Fruit fly (Drosophila melanogaster): ENCODE data around the gene Got2.
A peak's percentile ranks its signal among the peaks of the same experiment; 100 is the strongest.

Got2 gene

DNA sequence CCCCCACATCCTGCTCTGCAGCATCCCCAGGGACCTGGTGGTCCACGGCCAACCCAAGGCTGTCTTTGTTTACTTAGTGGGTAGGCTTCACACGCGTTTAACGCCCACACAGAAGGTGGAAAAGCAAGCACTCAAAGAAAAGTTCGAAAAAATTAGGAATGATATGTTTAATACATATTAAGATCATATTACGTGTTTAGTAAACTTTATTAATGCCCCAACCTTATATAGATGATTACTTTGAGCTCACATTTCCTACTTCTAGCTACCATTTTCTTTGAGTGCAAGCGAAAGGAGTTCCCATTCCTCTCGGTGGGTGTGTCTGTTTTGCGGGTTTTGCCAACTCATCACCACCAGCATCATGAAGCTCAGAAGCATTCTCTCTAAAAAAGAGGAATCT lies 28.1 kb downstream of the Got2 start (continued):
- TF ChIP-seq Ssrp (tag; optimal IDR thresholded peaks at IDR 0.05), result no peak
- no peak for TF ChIP-seq Lhr (GFP tag; optimal IDR thresholded peaks at IDR 0.05)
- TF ChIP-seq NC2α (GFP tag; optimal IDR thresholded peaks at IDR 0.05), result no peak
- no peak for TF ChIP-seq CG8359 (GFP tag; optimal IDR thresholded peaks at IDR 0.05; ENCODE audit: borderline replicate concordance)
- TF ChIP-seq pita (GFP tag; optimal IDR thresholded peaks at IDR 0.05), result no peak
- no peak for TF ChIP-seq kni (GFP tag; optimal IDR thresholded peaks at IDR 0.05)
- peak; percentile 36; the same call in 1 of the 2 replicates for TF ChIP-seq Xrp1 (GFP tag; IDR thresholded peaks at IDR 0.05)
- TF ChIP-seq stwl (tag; optimal IDR thresholded peaks at IDR 0.05), result no peak
- TF ChIP-seq D (optimal IDR thresholded peaks at IDR 0.05), result no peak
- peak; percentile 17 for TF ChIP-seq D (GFP tag; optimal IDR thresholded peaks at IDR 0.05)
- TF ChIP-seq CG17829 (tag; optimal IDR thresholded peaks at IDR 0.05), result no peak
- no peak for TF ChIP-seq CG13287 (GFP tag; IDR thresholded peaks at IDR 0.05; ENCODE audit: partially characterized antibody)
- TF ChIP-seq ERR (GFP tag; optimal IDR thresholded peaks at IDR 0.05), result no peak
- TF ChIP-seq YL-1 (GFP tag; optimal IDR thresholded peaks at IDR 0.05), result no peak
- peak; percentile 44 for TF ChIP-seq Sox102F (GFP tag; optimal IDR thresholded peaks at IDR 0.05)
- TF ChIP-seq MBD-R2 (GFP tag; IDR thresholded peaks at IDR 0.05), result no peak
- no peak for TF ChIP-seq Nf-YC (tag; optimal IDR thresholded peaks at IDR 0.05)
- TF ChIP-seq NC2β (GFP tag; optimal IDR thresholded peaks at IDR 0.05), result no peak
- TF ChIP-seq seq (GFP tag; IDR thresholded peaks at IDR 0.05), result no peak
- no peak for TF ChIP-seq yki (optimal IDR thresholded peaks at IDR 0.05)
- no peak for TF ChIP-seq Poxn (GFP tag; IDR thresholded peaks at IDR 0.05)
- no peak for TF ChIP-seq Antp (GFP tag; optimal IDR thresholded peaks at IDR 0.05)
- TF ChIP-seq CG7556 (GFP tag; optimal IDR thresholded peaks at IDR 0.05), result peak; percentile 4
- peak; percentile 10 for TF ChIP-seq CG17385 (GFP tag; optimal IDR thresholded peaks at IDR 0.05)
- no peak for TF ChIP-seq sug (tag; optimal IDR thresholded peaks at IDR 0.05)
- no peak for TF ChIP-seq Adf1 (GFP tag; IDR thresholded peaks at IDR 0.05)
- TF ChIP-seq CG2889 (GFP tag; IDR thresholded peaks at IDR 0.05), result no peak
- no peak for TF ChIP-seq corto (GFP tag; optimal IDR thresholded peaks at IDR 0.05)
- no peak for TF ChIP-seq sim (GFP tag; IDR thresholded peaks at IDR 0.05)
- peak; percentile 23; the same call in 1 of the 3 replicates for TF ChIP-seq dysf (GFP tag; IDR thresholded peaks at IDR 0.05)
- no peak for TF ChIP-seq CG15601 (tag; optimal IDR thresholded peaks at IDR 0.05)
- no peak for TF ChIP-seq zen (tag; optimal IDR thresholded peaks at IDR 0.05)
- TF ChIP-seq Lim3 (GFP tag; IDR thresholded peaks at IDR 0.05), result no peak
- TF ChIP-seq CG9215 (GFP tag; IDR thresholded peaks at IDR 0.05), result no peak
- no peak for TF ChIP-seq pros (GFP tag; optimal IDR thresholded peaks at IDR 0.05)
- no peak for TF ChIP-seq dan (GFP tag; IDR thresholded peaks at IDR 0.05)
- TF ChIP-seq nom (GFP tag; optimal IDR thresholded peaks at IDR 0.05), result no peak
- TF ChIP-seq esg (GFP tag; conservative IDR thresholded peaks at IDR 0.05), result peak; percentile 40; the same call in 1 of the 2 replicates
- no peak for TF ChIP-seq Fer3 (tag; optimal IDR thresholded peaks at IDR 0.05)
- peak; percentile 22 for TF ChIP-seq Hmr (GFP tag; optimal IDR thresholded peaks at IDR 0.05)
- no peak for TF ChIP-seq CG11247 (GFP tag; IDR thresholded peaks at IDR 0.05)
- no peak for TF ChIP-seq eyg (GFP tag; optimal IDR thresholded peaks at IDR 0.05)
- TF ChIP-seq CG8281 (tag; optimal IDR thresholded peaks at IDR 0.05), result no peak
- no peak for TF ChIP-seq shn (GFP tag; optimal IDR thresholded peaks at IDR 0.05)
- no peak for TF ChIP-seq sr (GFP tag; IDR thresholded peaks at IDR 0.05)
- no peak for TF ChIP-seq CG9817 (tag; optimal IDR thresholded peaks at IDR 0.05)
- no peak for TF ChIP-seq Spps (tag; optimal IDR thresholded peaks at IDR 0.05)
- no peak for TF ChIP-seq peb (GFP tag; IDR thresholded peaks at IDR 0.05)
- no peak for TF ChIP-seq exex (tag; optimal IDR thresholded peaks at IDR 0.05)
- peak; percentile 24 for TF ChIP-seq lab (GFP tag; optimal IDR thresholded peaks at IDR 0.05)
- no peak for TF ChIP-seq twi (tag; optimal IDR thresholded peaks at IDR 0.05)
- no peak for TF ChIP-seq Eip74EF (GFP tag; optimal IDR thresholded peaks at IDR 0.05)

All from whole organism, embryonic.